Fruit fly (Drosophila melanogaster): Measurements from ENCODE around the gene Prosbeta2R1.
A peak's percentile ranks its signal among the peaks of the same experiment; 100 is the strongest.

Gene Prosbeta2R1

dm6 chrX:5783260-5784040, 25.3 kb upstream of the Prosbeta2R1 start (continued):
- TF ChIP-seq sisA (GFP tag; IDR thresholded peaks at IDR 0.05): peak; percentile 49
- no peak for TF ChIP-seq CG10959 (GFP tag; IDR thresholded peaks at IDR 0.05)
- no peak for TF ChIP-seq CG14667 (GFP tag; IDR thresholded peaks at IDR 0.05)
- TF ChIP-seq gcm (GFP tag; optimal IDR thresholded peaks at IDR 0.05): peak; percentile 2
- TF ChIP-seq Jarid2 (GFP tag; optimal IDR thresholded peaks at IDR 0.05): no peak
- TF ChIP-seq unc-4 (GFP tag; IDR thresholded peaks at IDR 0.05; ENCODE audit: partially characterized antibody): no peak
- no peak for TF ChIP-seq cad (GFP tag; optimal IDR thresholded peaks at IDR 0.05)
- no peak for TF ChIP-seq br (optimal IDR thresholded peaks at IDR 0.05)
- no peak for TF ChIP-seq NC2α (GFP tag; optimal IDR thresholded peaks at IDR 0.05)
- TF ChIP-seq CG6854 (GFP tag; optimal IDR thresholded peaks at IDR 0.05): no peak
- peak; percentile 61 for TF ChIP-seq unpg (GFP tag; optimal IDR thresholded peaks at IDR 0.05)
- no peak for TF ChIP-seq nau (GFP tag; optimal IDR thresholded peaks at IDR 0.05)
- no peak for TF ChIP-seq ara (GFP tag; IDR thresholded peaks at IDR 0.05)
- no peak for TF ChIP-seq zfh2 (GFP tag; optimal IDR thresholded peaks at IDR 0.05)
- no peak for TF ChIP-seq CG7372 (GFP tag; IDR thresholded peaks at IDR 0.05)
- no peak for TF ChIP-seq CG13775 (GFP tag; optimal IDR thresholded peaks at IDR 0.05)
- TF ChIP-seq fru (optimal IDR thresholded peaks at IDR 0.05): no peak
- TF ChIP-seq CG16813 (GFP tag; IDR thresholded peaks at IDR 0.05; ENCODE audit: partially characterized antibody): no peak
- TF ChIP-seq tx (GFP tag; optimal IDR thresholded peaks at IDR 0.05): no peak
- TF ChIP-seq grau (tag; optimal IDR thresholded peaks at IDR 0.05): peak; percentile 38
- no peak for TF ChIP-seq pzg (GFP tag; optimal IDR thresholded peaks at IDR 0.05)
- no peak for TF ChIP-seq ac (GFP tag; optimal IDR thresholded peaks at IDR 0.05)
- TF ChIP-seq mld (GFP tag; IDR thresholded peaks at IDR 0.05; ENCODE audit: partially characterized antibody): no peak
- TF ChIP-seq dimm (GFP tag; IDR thresholded peaks at IDR 0.05): no peak
- no peak for TF ChIP-seq CG16815 (GFP tag; optimal IDR thresholded peaks at IDR 0.05)
- peak; percentile 27 for TF ChIP-seq Chrac-16 (GFP tag; optimal IDR thresholded peaks at IDR 0.05)
- peak; percentile 68 for TF ChIP-seq CG6689 (GFP tag; IDR thresholded peaks at IDR 0.05)
- no peak for TF ChIP-seq Bteb2 (GFP tag; optimal IDR thresholded peaks at IDR 0.05)
- no peak for TF ChIP-seq esg (GFP tag; conservative IDR thresholded peaks at IDR 0.05)
- TF ChIP-seq Pdp1 (GFP tag; optimal IDR thresholded peaks at IDR 0.05): peak in 1 of 2 experiments; percentile 17
- TF ChIP-seq CG9215 (GFP tag; IDR thresholded peaks at IDR 0.05): no peak
- TF ChIP-seq lmd (GFP tag; IDR thresholded peaks at IDR 0.05): peak; percentile 37; the same call in 1 of the 2 replicates
- TF ChIP-seq CG18262 (tag; optimal IDR thresholded peaks at IDR 0.05): peak; percentile 54
- TF ChIP-seq CG3847 (GFP tag; IDR thresholded peaks at IDR 0.05): no peak
- no peak for TF ChIP-seq CG12769 (tag; optimal IDR thresholded peaks at IDR 0.05)
- TF ChIP-seq wor (GFP tag; IDR thresholded peaks at IDR 0.05): peak; percentile 58
- TF ChIP-seq CG13287 (GFP tag; IDR thresholded peaks at IDR 0.05; ENCODE audit: partially characterized antibody): no peak
- no peak for TF ChIP-seq CG5180 (GFP tag; optimal IDR thresholded peaks at IDR 0.05)
- no peak for TF ChIP-seq NK7.1 (GFP tag; optimal IDR thresholded peaks at IDR 0.05)
- no peak for TF ChIP-seq CG7928 (GFP tag; optimal IDR thresholded peaks at IDR 0.05)
- TF ChIP-seq CG12219 (GFP tag; optimal IDR thresholded peaks at IDR 0.05): peak; percentile 36
- no peak for TF ChIP-seq Fer2 (tag; optimal IDR thresholded peaks at IDR 0.05)
- peak; percentile 55; the same call in 1 of the 2 replicates for TF ChIP-seq Xrp1 (GFP tag; IDR thresholded peaks at IDR 0.05)
- peak; percentile 47 for TF ChIP-seq CG13424 (tag; optimal IDR thresholded peaks at IDR 0.05)
- TF ChIP-seq ab (GFP tag; optimal IDR thresholded peaks at IDR 0.05): no peak
- no peak for TF ChIP-seq slou (GFP tag; optimal IDR thresholded peaks at IDR 0.05)
- TF ChIP-seq knrl (GFP tag; IDR thresholded peaks at IDR 0.05; ENCODE audit: partially characterized antibody): no peak
- TF ChIP-seq cas (GFP tag; IDR thresholded peaks at IDR 0.05): no peak
- TF ChIP-seq Atf3 (GFP tag; optimal IDR thresholded peaks at IDR 0.05): no peak
- TF ChIP-seq CG11723 (GFP tag; optimal IDR thresholded peaks at IDR 0.05): no peak
- TF ChIP-seq gro (GFP tag; optimal IDR thresholded peaks at IDR 0.05): no peak
